Fruit fly (Drosophila melanogaster) whole organism, embryonic: ENCODE results near the gene Nepl7.
A peak's percentile ranks its signal among the peaks of the same experiment; 100 is the strongest.

ENCODE experiments used
- B-H2 ChIP-seq: fragments of 200-800 bp; sonication (Bioruptor generic); optimal IDR thresholded peaks from 2 replicates; lab custom pipeline; 2018; ENCODE audit warnings: missing biosample characterization, mild to moderate bottlenecking, missing genetic modification characterization
- CG10366 ChIP-seq: fragments of 200-800 bp; sonication (Bioruptor generic); IDR thresholded peaks from 2 replicates; pipeline ENCODE4 v1.3.6; 2022; ENCODE audit warnings: missing biosample characterization, missing genetic modification characterization
- CG12236 ChIP-seq: fragments of 200-800 bp; sonication (Bioruptor generic); optimal IDR thresholded peaks from 2 replicates; lab custom pipeline; 2016; ENCODE audit warnings: missing biosample characterization, missing genetic modification characterization
- CG15514 ChIP-seq: fragments of 200-800 bp; sonication (Bioruptor generic); optimal IDR thresholded peaks from 3 replicates; lab custom pipeline; 2017; ENCODE audit warnings: missing biosample characterization, missing genetic modification characterization, mild to moderate bottlenecking, moderate library complexity, missing genetic modification reagents
- CG18764 ChIP-seq: fragments of 200-800 bp; sonication (Bioruptor generic); optimal IDR thresholded peaks from 3 replicates; lab custom pipeline; 2016; ENCODE audit warnings: missing biosample characterization, missing genetic modification characterization
- CG3065 ChIP-seq: fragments of 200-800 bp; sonication (Bioruptor generic); optimal IDR thresholded peaks from 2 replicates; lab custom pipeline; 2016; ENCODE audit warnings: missing biosample characterization, missing genetic modification characterization
- CG33557 ChIP-seq: fragments of 200-800 bp; sonication (Bioruptor generic); optimal IDR thresholded peaks from 2 replicates; lab custom pipeline; 2019; ENCODE audit warnings: missing biosample characterization, mild to moderate bottlenecking, missing genetic modification characterization, moderate library complexity
- CG34224 ChIP-seq: fragments of 200-800 bp; sonication (Bioruptor generic); IDR thresholded peaks from 3 replicates; pipeline ENCODE4 v1.3.6; 2022; ENCODE audit warnings: missing biosample characterization, missing genetic modification characterization; ENCODE audit not compliant: partially characterized antibody
- CG5180 ChIP-seq: fragments of 200-800 bp; sonication (Bioruptor generic); optimal IDR thresholded peaks from 3 replicates; lab custom pipeline; 2017; ENCODE audit warnings: missing biosample characterization, missing genetic modification characterization, mild to moderate bottlenecking, moderate library complexity, missing genetic modification reagents
- CG6254 ChIP-seq: fragments of 200-800 bp; sonication (Bioruptor generic); optimal IDR thresholded peaks from 3 replicates; lab custom pipeline; 2017; ENCODE audit warnings: mild to moderate bottlenecking, missing biosample characterization, missing genetic modification reagents, missing genetic modification characterization
- CG7786 ChIP-seq: fragments of 200-800 bp; sonication (Bioruptor generic); optimal IDR thresholded peaks from 2 replicates; lab custom pipeline; 2016; ENCODE audit warnings: missing biosample characterization, missing genetic modification characterization
- CG7928 ChIP-seq: fragments of 200-800 bp; sonication (Bioruptor generic); optimal IDR thresholded peaks from 2 replicates; lab custom pipeline; 2017; ENCODE audit warnings: missing biosample characterization, mild to moderate bottlenecking, missing genetic modification characterization
- CG7963 ChIP-seq: fragments of 200-800 bp; sonication (Bioruptor generic); IDR thresholded peaks from 3 replicates; pipeline ENCODE4 v1.3.6; 2022; ENCODE audit warnings: missing biosample characterization, missing genetic modification characterization; ENCODE audit not compliant: partially characterized antibody
- CG8089 ChIP-seq: fragments of 200-800 bp; sonication (Bioruptor generic); optimal IDR thresholded peaks from 3 replicates; lab custom pipeline; 2016; ENCODE audit warnings: missing biosample characterization, missing genetic modification characterization
- CG8388 ChIP-seq: fragments of 200-800 bp; sonication (Bioruptor generic); optimal IDR thresholded peaks from 2 replicates; lab custom pipeline; 2019; ENCODE audit warnings: missing biosample characterization, mild to moderate bottlenecking, missing genetic modification characterization, moderate library complexity
- D19B ChIP-seq: fragments of 200-800 bp; sonication (Bioruptor generic); optimal IDR thresholded peaks from 2 replicates; lab custom pipeline; 2017; ENCODE audit warnings: missing biosample characterization, mild to moderate bottlenecking, missing genetic modification characterization
- Drgx ChIP-seq: fragments of 200-800 bp; sonication (Bioruptor generic); IDR thresholded peaks from 2 replicates; pipeline ENCODE4 v1.3.6; 2022; ENCODE audit warnings: missing biosample characterization, missing genetic modification characterization
- Fer1 ChIP-seq: fragments of 200-800 bp; sonication (Bioruptor generic); optimal IDR thresholded peaks from 2 replicates; lab custom pipeline; 2017; ENCODE audit warnings: missing biosample characterization, mild to moderate bottlenecking, missing genetic modification characterization
- HmgZ ChIP-seq: fragments of 200-800 bp; sonication (Bioruptor generic); optimal IDR thresholded peaks from 2 replicates; lab custom pipeline; 2018; ENCODE audit warnings: missing biosample characterization, mild to moderate bottlenecking, missing genetic modification characterization
- Lhr ChIP-seq: fragments of 200-800 bp; sonication (Bioruptor generic); optimal IDR thresholded peaks from 3 replicates; lab custom pipeline; 2017; ENCODE audit warnings: mild to moderate bottlenecking, missing biosample characterization, missing genetic modification reagents, missing genetic modification characterization
- NC2α ChIP-seq: fragments of 200-800 bp; sonication (Bioruptor generic); optimal IDR thresholded peaks from 2 replicates; lab custom pipeline; 2016; ENCODE audit warnings: missing biosample characterization, missing genetic modification characterization
- NfI ChIP-seq: fragments of 200-800 bp; sonication (Bioruptor generic); optimal IDR thresholded peaks from 3 replicates; lab custom pipeline; 2018; ENCODE audit warnings: missing biosample characterization, mild to moderate bottlenecking, missing genetic modification characterization, moderate library complexity
- TFAM ChIP-seq: fragments of 200-800 bp; sonication (Bioruptor generic); optimal IDR thresholded peaks from 2 replicates; lab custom pipeline; 2017; ENCODE audit warnings: missing biosample characterization, missing genetic modification characterization, inconsistent platforms
- Xbp1 ChIP-seq: fragments of 200-800 bp; sonication (Bioruptor generic); optimal IDR thresholded peaks from 3 replicates; lab custom pipeline; 2016; ENCODE audit warnings: missing biosample characterization, mild to moderate bottlenecking, missing genetic modification characterization
- al ChIP-seq: fragments of 200-800 bp; sonication (Bioruptor generic); IDR thresholded peaks from 2 replicates; pipeline ENCODE4 v1.3.6; 2022; ENCODE audit warnings: missing biosample characterization, missing genetic modification characterization
- ato ChIP-seq: fragments of 200-800 bp; sonication (Bioruptor generic); IDR thresholded peaks from 2 replicates; pipeline ENCODE4 v1.3.6; 2022; ENCODE audit warnings: missing biosample characterization, missing genetic modification characterization; ENCODE audit not compliant: partially characterized antibody
- bbx ChIP-seq: fragments of 200-800 bp; sonication (Bioruptor generic); IDR thresholded peaks from 2 replicates; pipeline ENCODE4 v1.3.6; 2022; ENCODE audit warnings: missing biosample characterization, missing genetic modification characterization; ENCODE audit not compliant: partially characterized antibody
- btn ChIP-seq: fragments of 200-800 bp; sonication (Bioruptor generic); optimal IDR thresholded peaks from 2 replicates; lab custom pipeline; 2016; ENCODE audit warnings: missing biosample characterization, missing genetic modification characterization
- cato ChIP-seq: fragments of 200-800 bp; sonication (Bioruptor generic); optimal IDR thresholded peaks from 2 replicates; lab custom pipeline; 2016; ENCODE audit warnings: missing biosample characterization, missing genetic modification characterization, borderline replicate concordance
- caup ChIP-seq: fragments of 200-800 bp; sonication (Bioruptor generic); optimal IDR thresholded peaks from 3 replicates; lab custom pipeline; 2017; ENCODE audit warnings: missing biosample characterization, mild to moderate bottlenecking, missing genetic modification characterization, moderate library complexity; ENCODE audit not compliant: severe bottlenecking
- chif ChIP-seq, 2 experiments: fragments of 200-800 bp; sonication (Bioruptor generic); optimal IDR thresholded peaks; 3 replicates each; lab custom pipeline; 2016; ENCODE audit warnings: missing biosample characterization in 2 of 2, missing genetic modification characterization in 2 of 2
- ci ChIP-seq: fragments of 200-800 bp; sonication (Bioruptor generic); IDR thresholded peaks from 3 replicates; pipeline ENCODE4 v1.3.6; 2022; ENCODE audit warnings: missing biosample characterization, missing genetic modification characterization
- disco-r ChIP-seq: fragments of 200-800 bp; sonication (Bioruptor generic); optimal IDR thresholded peaks from 2 replicates; lab custom pipeline; 2016; ENCODE audit warnings: missing biosample characterization, missing genetic modification characterization
- dmrt11E ChIP-seq: fragments of 200-800 bp; sonication (Bioruptor generic); optimal IDR thresholded peaks from 3 replicates; lab custom pipeline; 2018; ENCODE audit warnings: missing biosample characterization, mild to moderate bottlenecking, missing genetic modification characterization, moderate library complexity
- exex ChIP-seq: fragments of 200-800 bp; sonication (Bioruptor generic); optimal IDR thresholded peaks from 4 replicates; lab custom pipeline; 2018; ENCODE audit warnings: missing biosample characterization, mild to moderate bottlenecking, missing genetic modification characterization, moderate library complexity
- gce ChIP-seq: fragments of 200-800 bp; sonication (Bioruptor generic); IDR thresholded peaks from 3 replicates; pipeline ENCODE4 v1.3.6; 2022; ENCODE audit warnings: missing biosample characterization, missing genetic modification characterization
- gsb ChIP-seq: fragments of 200-800 bp; sonication (Bioruptor generic); IDR thresholded peaks from 2 replicates; pipeline ENCODE4 v1.3.6; 2022; ENCODE audit warnings: missing biosample characterization, missing genetic modification characterization
- kay ChIP-seq: fragments of 200-800 bp; sonication (Bioruptor generic); optimal IDR thresholded peaks from 2 replicates; lab custom pipeline; 2016; ENCODE audit warnings: missing biosample characterization, missing genetic modification characterization
- lilli ChIP-seq: fragments of 200-800 bp; sonication (Bioruptor generic); optimal IDR thresholded peaks from 3 replicates; lab custom pipeline; 2016; ENCODE audit warnings: missing biosample characterization, missing genetic modification characterization
- nau ChIP-seq: fragments of 200-800 bp; sonication (Bioruptor generic); optimal IDR thresholded peaks from 3 replicates; lab custom pipeline; 2017; ENCODE audit warnings: missing biosample characterization, mild to moderate bottlenecking, missing genetic modification characterization, missing genetic modification reagents
- nerfin-1 ChIP-seq: fragments of 200-800 bp; sonication (Bioruptor generic); optimal IDR thresholded peaks from 3 replicates; lab custom pipeline; 2019; ENCODE audit warnings: missing biosample characterization, mild to moderate bottlenecking, missing genetic modification characterization, moderate library complexity
- otp ChIP-seq: fragments of 200-800 bp; sonication (Bioruptor generic); IDR thresholded peaks from 3 replicates; pipeline ENCODE4, ENCODE4 v1.3.6; 2022; ENCODE audit warnings: missing biosample characterization, missing genetic modification characterization
- run ChIP-seq: fragments of 200-800 bp; sonication (Bioruptor generic); optimal IDR thresholded peaks from 3 replicates; lab custom pipeline; 2018; ENCODE audit warnings: missing biosample characterization, mild to moderate bottlenecking, missing genetic modification characterization
- slbo ChIP-seq: fragments of 200-800 bp; sonication (Bioruptor generic); IDR thresholded peaks from 2 replicates; pipeline ENCODE4 v1.3.6; 2022; ENCODE audit warnings: missing biosample characterization, missing genetic modification characterization
- slp2 ChIP-seq: fragments of 200-800 bp; sonication (Bioruptor generic); optimal IDR thresholded peaks from 2 replicates; lab custom pipeline; 2016; ENCODE audit warnings: missing biosample characterization, missing genetic modification characterization
- stwl ChIP-seq: fragments of 200-800 bp; sonication (Bioruptor generic); optimal IDR thresholded peaks from 3 replicates; lab custom pipeline; 2018; ENCODE audit warnings: missing biosample characterization, mild to moderate bottlenecking, missing genetic modification characterization, moderate library complexity
- vfl ChIP-seq: fragments of 200-800 bp; sonication (Bioruptor generic); optimal IDR thresholded peaks from 2 replicates; lab custom pipeline; 2016; ENCODE audit warnings: missing biosample characterization, missing genetic modification characterization
- wek ChIP-seq: fragments of 200-800 bp; sonication (Bioruptor generic); optimal IDR thresholded peaks from 3 replicates; lab custom pipeline; 2018; ENCODE audit warnings: missing biosample characterization, mild to moderate bottlenecking, missing genetic modification characterization, moderate library complexity
- zfh1 ChIP-seq: fragments of 200-800 bp; sonication (Bioruptor generic); IDR thresholded peaks from 3 replicates; pipeline ENCODE4 v1.3.6; 2022; ENCODE audit warnings: missing biosample characterization, missing genetic modification characterization

Nepl7 gene

DNA sequence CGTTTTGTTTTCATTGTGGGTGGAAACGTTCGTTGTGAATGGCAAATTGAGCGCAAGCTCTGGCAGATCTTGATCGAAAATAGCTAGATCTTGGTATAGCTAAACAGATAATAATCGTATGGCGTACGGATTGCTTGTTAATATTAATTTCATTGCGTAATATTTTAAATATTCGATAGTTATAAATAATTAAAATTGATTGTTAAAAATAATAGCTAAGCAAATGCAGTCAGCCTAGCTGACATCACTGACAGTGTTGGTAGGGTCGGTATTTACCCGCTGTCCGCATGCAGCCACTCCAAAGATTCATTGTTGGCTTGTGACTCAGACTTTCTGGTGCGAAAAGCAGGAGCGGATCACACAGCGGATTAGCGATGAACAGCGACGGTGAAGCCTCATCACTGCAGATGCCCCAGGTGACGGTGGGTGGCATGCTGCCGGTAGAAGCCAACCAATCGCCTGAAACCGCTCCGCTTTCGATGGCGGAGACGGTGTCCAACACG lies 35.0 kb upstream of the Nepl7 start, which contains the start of the genes CG5776 and spict (continued):
- TF ChIP-seq Fer1 (GFP tag; lab: Kevin White, UChicago) (peak; percentile 70), D19B (GFP tag; lab: Kevin White, UChicago) (peak; percentile 3), CG3065 (GFP tag; lab: Kevin White, UChicago) (no peak), CG5180 (GFP tag; lab: Kevin White, UChicago) (no peak), CG10366 (GFP tag; lab: Robert Waterston, UW) (peak; percentile 83), kay (no peak), exex (peak; percentile 15), zfh1 (GFP tag; lab: Robert Waterston, UW) (peak; percentile 80), otp (0 out of 3 replicates have a peak, but pooled peaks have one; percentile 40), CG18764 (GFP tag; lab: Kevin White, UChicago) (no peak), Drgx (peak; percentile 68), disco-r (GFP tag; lab: Kevin White, UChicago) (no peak), CG33557 (GFP tag; lab: Kevin White, UChicago) (peak; percentile 60), nerfin-1 (tag; lab: Kevin White, UChicago) (peak; percentile 61), gce (GFP tag; lab: Robert Waterston, UW) (0 out of 3 replicates have a peak, but pooled peaks have one; percentile 23), CG8388 (GFP tag; lab: Kevin White, UChicago) (peak; percentile 69), wek (no peak), NfI (GFP tag; lab: Kevin White, UChicago) (peak; percentile 88), ato (no peak), vfl (no peak), CG8089 (no peak), btn (GFP tag; lab: Kevin White, UChicago) (no peak), bbx (GFP tag; lab: Robert Waterston, UW) (peak; percentile 35; the same call in 1 of the 2 replicates), B-H2 (GFP tag; lab: Kevin White, UChicago) (peak; percentile 82), cato (peak; percentile 4), slp2 (GFP tag; lab: Kevin White, UChicago) (peak; percentile 18), lilli (GFP tag; lab: Kevin White, UChicago) (peak; percentile 76), nau (GFP tag; lab: Kevin White, UChicago) (no peak), run (tag; lab: Kevin White, UChicago) (peak; percentile 19), chif (GFP tag; optimal IDR thresholded peaks at IDR 0.05; lab: Kevin White, UChicago) (peak in 1 of 2 experiments; percentile 10), CG34224 (GFP tag; lab: Robert Waterston, UW) (peak; percentile 12; the same call in 1 of the 3 replicates), TFAM (GFP tag; lab: Kevin White, UChicago) (no peak), HmgZ (tag; lab: Kevin White, UChicago) (peak; percentile 93), al (GFP tag; lab: Robert Waterston, UW) (peak; percentile 78), caup (GFP tag; lab: Kevin White, UChicago) (peak; percentile 32), Xbp1 (GFP tag; lab: Kevin White, UChicago) (peak; percentile 75), CG7963 (no peak), ci (peak; percentile 73), Lhr (GFP tag; lab: Kevin White, UChicago) (peak; percentile 80), gsb (GFP tag; lab: Robert Waterston, UW) (peak; percentile 34; the same call in 1 of the 2 replicates), dmrt11E (peak; percentile 74), NC2α (GFP tag; lab: Kevin White, UChicago) (no peak), CG15514 (GFP tag; lab: Kevin White, UChicago) (peak; percentile 80), CG7786 (GFP tag; lab: Kevin White, UChicago) (peak; percentile 29), slbo (GFP tag; lab: Robert Waterston, UW) (peak; percentile 92), stwl (tag; lab: Kevin White, UChicago) (peak; percentile 31), CG7928 (GFP tag; lab: Kevin White, UChicago) (peak; percentile 41), CG6254 (GFP tag; lab: Kevin White, UChicago) (peak; percentile 53), CG12236 (no peak)
